Worm (Caenorhabditis elegans): ENCODE data around the gene cnc-7.

DNA sequence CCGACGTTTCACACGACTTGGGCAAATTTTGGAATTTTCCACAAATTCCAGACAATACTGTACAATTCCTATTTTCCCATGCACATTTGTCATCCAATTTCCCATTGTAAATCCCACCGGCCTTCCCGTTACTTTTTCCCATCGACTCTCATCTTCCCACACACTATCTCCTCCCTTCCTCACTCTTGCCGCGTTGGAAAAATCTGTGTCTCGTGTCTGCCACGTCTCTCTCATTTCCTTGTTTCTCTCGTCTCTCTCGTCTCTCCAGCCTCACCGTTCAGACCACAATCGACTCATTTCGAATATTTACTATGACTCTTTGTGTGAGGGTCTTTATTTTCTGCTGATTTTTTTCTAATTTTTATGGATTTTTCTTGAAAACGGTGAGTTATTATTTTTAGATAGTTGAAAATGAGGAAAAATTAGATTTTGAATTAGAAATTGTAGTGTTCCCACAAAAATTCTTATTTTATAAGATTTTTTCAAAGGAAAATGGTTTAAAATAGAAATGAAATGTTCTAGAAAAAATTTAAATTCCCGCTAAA is 10.7 kb upstream of the cnc-7 start, which contains the start of gene K02E2.11:
- TF ChIP-seq ama-1 (optimal IDR thresholded peaks at IDR 0.05): no peak
- no peak for TF ChIP-seq ama-1 (GFP tag; optimal IDR thresholded peaks at IDR 0.05)
- TF ChIP-seq ceh-79 (tag; optimal IDR thresholded peaks at IDR 0.05): no peak
- TF ChIP-seq lsl-1 (GFP tag; optimal IDR thresholded peaks at IDR 0.05): no peak
- TF ChIP-seq pha-4 (tag; optimal IDR thresholded peaks at IDR 0.05): no peak
- TF ChIP-seq unc-62 (GFP tag; optimal IDR thresholded peaks at IDR 0.05): no peak
- no peak for TF ChIP-seq sdz-38 (tag; optimal IDR thresholded peaks at IDR 0.05)
- no peak for TF ChIP-seq zfh-2 (GFP tag; conservative IDR thresholded peaks at IDR 0.05)
- no peak for TF ChIP-seq dpff-1 (tag; optimal IDR thresholded peaks at IDR 0.05)
- no peak for TF ChIP-seq lin-54 (GFP tag; optimal IDR thresholded peaks at IDR 0.05)
